Worm (Caenorhabditis elegans): ENCODE data around the gene octr-1.

octr-1 gene

DNA sequence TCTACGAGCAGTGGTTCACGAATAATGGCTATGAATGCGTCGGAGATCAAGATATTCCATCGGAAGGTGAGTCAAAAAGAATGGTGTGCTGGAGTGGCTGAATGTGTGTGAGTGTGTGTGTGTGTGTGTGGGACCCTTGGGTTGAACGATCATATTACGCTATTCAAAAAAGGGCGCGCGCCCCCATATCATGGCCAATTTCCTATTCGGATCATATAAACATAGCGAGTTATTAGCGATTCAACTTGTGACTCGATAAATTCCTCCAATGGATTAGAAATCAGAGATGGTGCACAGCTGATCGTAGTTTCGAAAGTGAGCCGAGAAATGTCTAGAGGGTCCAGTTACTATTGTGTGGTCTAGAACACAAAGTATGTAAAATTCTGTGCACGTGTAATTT, 36.8 kb upstream of the octr-1 start, which contains the start of gene srv-7:
srv-7 (minus strand) TSS at position 101 of the 400 bp plus-strand sequence.
- no peak for TF ChIP-seq dmd-4 (tag; optimal IDR thresholded peaks at IDR 0.05; ENCODE audit: borderline replicate concordance)
- no peak for TF ChIP-seq ceh-18 (tag; optimal IDR thresholded peaks at IDR 0.05)
- no peak for TF ChIP-seq fkh-10 (GFP tag; optimal IDR thresholded peaks at IDR 0.05)
- TF ChIP-seq zip-5 (tag; optimal IDR thresholded peaks at IDR 0.05) = no peak
- no peak for TF ChIP-seq elt-4 (tag; optimal IDR thresholded peaks at IDR 0.05)
- no peak for TF ChIP-seq che-1 (tag; optimal IDR thresholded peaks at IDR 0.05)
- no peak for TF ChIP-seq rnt-1 (tag; optimal IDR thresholded peaks at IDR 0.05)
- TF ChIP-seq unc-3 (GFP tag; conservative IDR thresholded peaks at IDR 0.05) = no peak
- no peak for TF ChIP-seq unc-3 (tag; optimal IDR thresholded peaks at IDR 0.05)
- TF ChIP-seq nfya-1 (tag; optimal IDR thresholded peaks at IDR 0.05) = no peak
- no peak for TF ChIP-seq ceh-19 (GFP tag; optimal IDR thresholded peaks at IDR 0.05)
- TF ChIP-seq lim-6 (tag; optimal IDR thresholded peaks at IDR 0.05) = no peak
- TF ChIP-seq ceh-9 (tag; optimal IDR thresholded peaks at IDR 0.05) = no peak
- no peak for TF ChIP-seq fkh-6 (tag; optimal IDR thresholded peaks at IDR 0.05)
- TF ChIP-seq hlh-30 (tag; optimal IDR thresholded peaks at IDR 0.05; ENCODE audit: insufficient read depth) = no peak
- TF ChIP-seq elt-2 (tag; optimal IDR thresholded peaks at IDR 0.05) = no peak
- no peak for TF ChIP-seq ceh-30 (tag; optimal IDR thresholded peaks at IDR 0.05)

DNA sequence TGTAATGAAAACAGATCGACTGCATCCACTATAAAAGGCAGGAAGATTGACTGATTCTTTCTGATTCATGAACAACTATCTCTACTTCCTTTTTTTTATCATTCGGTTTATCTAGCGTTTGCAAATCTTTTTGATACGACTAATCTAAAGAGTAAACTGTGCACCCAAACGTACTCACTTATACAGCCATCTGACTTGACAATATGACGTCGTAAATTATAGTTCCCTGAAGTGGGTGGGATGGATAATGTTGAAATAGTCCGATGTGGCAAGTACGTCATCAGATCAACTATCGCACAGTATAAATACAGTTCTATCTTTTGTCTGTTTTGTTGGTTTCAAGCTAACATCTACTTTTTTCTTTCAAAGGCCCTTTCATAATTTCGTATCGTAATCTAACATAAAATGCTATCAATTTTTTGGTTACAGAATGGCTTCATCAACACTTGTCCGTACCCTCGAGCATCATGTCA, 35.9 kb upstream of the octr-1 start, which contains the start of gene T22B7.3:
T22B7.3 (plus strand) TSS at position 423 of the 473 bp plus-strand sequence.
- TF ChIP-seq ttx-3 (tag; optimal IDR thresholded peaks at IDR 0.05) (no peak), ceh-2 (tag; optimal IDR thresholded peaks at IDR 0.05) (no peak), ceh-9 (tag; optimal IDR thresholded peaks at IDR 0.05) (no peak), nhr-232 (tag; optimal IDR thresholded peaks at IDR 0.05) (no peak), ceh-30 (tag; optimal IDR thresholded peaks at IDR 0.05) (no peak), ceh-45 (GFP tag; IDR thresholded peaks at IDR 0.05) (no peak), K09A11.1 (tag; optimal IDR thresholded peaks at IDR 0.05; ENCODE audit: insufficient read depth) (no peak), rnt-1 (tag; optimal IDR thresholded peaks at IDR 0.05) (no peak), hlh-13 (GFP tag; optimal IDR thresholded peaks at IDR 0.05) (no peak)

DNA sequence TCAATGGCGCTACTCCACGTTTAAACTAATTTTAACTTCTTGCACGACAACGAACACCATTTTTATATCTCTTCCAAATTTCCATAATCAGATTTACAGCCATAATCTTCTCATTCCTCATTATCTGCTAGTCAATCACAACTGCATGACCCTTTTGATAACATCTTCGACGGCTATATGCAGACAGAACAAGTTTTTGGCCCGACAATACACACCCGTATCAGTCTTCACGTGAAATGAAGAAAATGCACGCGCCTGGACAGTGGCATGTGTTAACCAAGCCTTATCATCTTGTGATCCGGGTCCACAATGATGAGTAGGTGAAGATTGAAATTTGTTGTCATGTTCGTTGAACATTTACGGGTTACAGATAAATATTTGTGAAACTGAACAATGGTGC, 34.6 kb upstream of the octr-1 start:
- TF ChIP-seq elt-2 (tag; optimal IDR thresholded peaks at IDR 0.05) = peak; percentile 15
- no peak for TF ChIP-seq ceh-34 (tag; optimal IDR thresholded peaks at IDR 0.05)
- no peak for TF ChIP-seq pax-1 (tag; optimal IDR thresholded peaks at IDR 0.05)
- no peak for TF ChIP-seq pqm-1 (tag; optimal IDR thresholded peaks at IDR 0.05)
- TF ChIP-seq zip-5 (tag; optimal IDR thresholded peaks at IDR 0.05) = no peak
- no peak for TF ChIP-seq pha-2 (tag; optimal IDR thresholded peaks at IDR 0.05)
- no peak for TF ChIP-seq nfya-1 (tag; optimal IDR thresholded peaks at IDR 0.05)

DNA sequence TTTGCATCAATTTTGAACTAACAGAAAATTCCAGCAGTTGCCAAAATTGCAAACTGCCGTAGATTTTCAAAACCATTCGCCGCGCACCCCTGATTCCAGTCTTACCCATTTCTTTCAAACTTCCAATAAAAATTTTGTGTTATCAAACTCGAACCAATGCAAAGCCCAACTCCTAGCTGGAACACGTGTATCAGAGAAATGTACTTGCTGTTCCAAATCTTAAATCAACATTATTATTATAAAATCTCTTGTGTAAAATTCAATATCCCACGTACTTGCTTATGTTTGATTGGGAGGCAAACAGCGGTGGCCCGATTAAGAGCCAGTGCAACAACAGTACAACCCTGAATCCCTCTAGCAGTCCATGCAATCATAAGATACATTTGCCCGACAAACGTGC, 33.1 kb upstream of the octr-1 start:
- TF ChIP-seq pat-9 (tag; optimal IDR thresholded peaks at IDR 0.05) (no peak), tbx-7 (tag; optimal IDR thresholded peaks at IDR 0.05) (no peak), eyg-1 (tag; optimal IDR thresholded peaks at IDR 0.05) (no peak), pax-1 (tag; optimal IDR thresholded peaks at IDR 0.05) (no peak), C08G9.2 (tag; optimal IDR thresholded peaks at IDR 0.05) (no peak), pqm-1 (tag; optimal IDR thresholded peaks at IDR 0.05) (no peak), hlh-6 (tag; optimal IDR thresholded peaks at IDR 0.05) (no peak), hlh-8 (tag; optimal IDR thresholded peaks at IDR 0.05) (no peak), ceh-31 (tag; optimal IDR thresholded peaks at IDR 0.05) (no peak), pros-1 (tag; optimal IDR thresholded peaks at IDR 0.05) (no peak), pha-4 (tag; optimal IDR thresholded peaks at IDR 0.05) (no peak), lim-6 (tag; optimal IDR thresholded peaks at IDR 0.05) (no peak), syd-9 (tag; optimal IDR thresholded peaks at IDR 0.05) (no peak), unc-55 (GFP tag; optimal IDR thresholded peaks at IDR 0.05) (no peak), nhr-232 (tag; optimal IDR thresholded peaks at IDR 0.05) (no peak), sdc-2 (tag; optimal IDR thresholded peaks at IDR 0.05) (no peak), odd-2 (tag; optimal IDR thresholded peaks at IDR 0.05) (no peak), sox-2 (GFP tag; IDR thresholded peaks at IDR 0.05) (no peak), ceh-45 (GFP tag; IDR thresholded peaks at IDR 0.05) (no peak), mec-3 (tag; optimal IDR thresholded peaks at IDR 0.05; ENCODE audit: borderline replicate concordance) (no peak)
